Worm (Caenorhabditis elegans): ENCODE results near the gene tag-278.

ce11 chrX:3645924-3646323 is 43.1 kb downstream of the tag-278 start:
- no peak for TF ChIP-seq hrde-1 (tag; optimal IDR thresholded peaks at IDR 0.05; ENCODE audit: borderline replicate concordance)
- no peak for TF ChIP-seq akir-1 (GFP tag; optimal IDR thresholded peaks at IDR 0.05)
- no peak for TF ChIP-seq attf-5 (GFP tag; optimal IDR thresholded peaks at IDR 0.05)
- no peak for TF ChIP-seq bed-1 (GFP tag; IDR thresholded peaks at IDR 0.05)
- TF ChIP-seq D2030.7 (GFP tag; IDR thresholded peaks at IDR 0.05), result no peak
- no peak for TF ChIP-seq nfya-1 (tag; optimal IDR thresholded peaks at IDR 0.05; ENCODE audit: borderline replicate concordance, insufficient read depth)
- TF ChIP-seq lag-1 (GFP tag; IDR thresholded peaks at IDR 0.05), result no peak
- TF ChIP-seq efl-1 (GFP tag; optimal IDR thresholded peaks at IDR 0.05), result no peak
- TF ChIP-seq nhr-90 (tag; optimal IDR thresholded peaks at IDR 0.05), result no peak
- TF ChIP-seq sdz-38 (tag; optimal IDR thresholded peaks at IDR 0.05), result no peak
- no peak for TF ChIP-seq cebp-1 (GFP tag; IDR thresholded peaks at IDR 0.05)
- no peak for TF ChIP-seq cebp-1 (tag; optimal IDR thresholded peaks at IDR 0.05)
- TF ChIP-seq unc-62 (GFP tag; optimal IDR thresholded peaks at IDR 0.05), result no peak

Measured in whole organism, young adult.